Worm (Caenorhabditis elegans): ENCODE measurements around the gene nhr-255.

nhr-255 gene

DNA sequence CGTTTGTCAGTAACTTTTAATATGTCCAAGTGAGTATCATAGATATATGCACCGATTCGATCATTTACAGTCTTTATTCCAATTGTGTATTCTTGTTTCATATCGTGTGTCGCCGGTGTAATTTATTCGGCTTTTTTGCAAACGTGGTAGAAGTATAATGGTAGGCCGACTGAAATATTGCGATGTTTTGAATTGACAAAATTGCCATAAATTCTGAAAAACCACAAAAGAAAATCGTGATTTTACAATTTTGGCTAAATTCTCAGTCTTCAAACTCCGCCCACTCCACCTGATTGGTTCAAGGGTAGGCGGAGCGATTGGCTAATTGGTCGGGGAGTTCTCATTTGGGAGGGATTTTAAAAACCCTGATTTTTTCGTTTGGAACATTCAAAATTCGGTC, 42.2 kb downstream of the nhr-255 start, which contains the start of gene Y7A5A.3:
Gene Y7A5A.3, minus strand, starts transcription at position 101 of the 400 bp plus-strand sequence.
- TF ChIP-seq R02D3.7 (tag; optimal IDR thresholded peaks at IDR 0.05) (no peak), nhr-25 (tag; optimal IDR thresholded peaks at IDR 0.05; ENCODE audit: borderline replicate concordance, insufficient read depth) (no peak), lin-29 (GFP tag; IDR thresholded peaks at IDR 0.05) (no peak), zag-1 (tag; optimal IDR thresholded peaks at IDR 0.05) (no peak), ceh-32 (tag; optimal IDR thresholded peaks at IDR 0.05; ENCODE audit: poor library complexity) (no peak), duxl-1 (tag; optimal IDR thresholded peaks at IDR 0.05; ENCODE audit: poor library complexity) (no peak), arid-1 (GFP tag; conservative IDR thresholded peaks at IDR 0.05) (no peak)

ce11 chrX:15786726-15787125, 44.3 kb downstream of the nhr-255 start, which contains the start of gene Y7A5A.5:
Gene Y7A5A.5, minus strand, starts transcription at chrX:15786826.
- TF ChIP-seq dpl-1 (GFP tag; optimal IDR thresholded peaks at IDR 0.05) (no peak), nhr-10 (tag; optimal IDR thresholded peaks at IDR 0.05) (no peak), lim-7 (GFP tag; IDR thresholded peaks at IDR 0.05) (no peak), unc-62 (GFP tag; optimal IDR thresholded peaks at IDR 0.05 in 1 of 2) (peak in 1 of 2 experiments; percentile 19), unc-62 (tag; optimal IDR thresholded peaks at IDR 0.05) (no peak), lin-29 (GFP tag; IDR thresholded peaks at IDR 0.05) (no peak), madf-5 (GFP tag; IDR thresholded peaks at IDR 0.05) (no peak), set-16 (GFP tag; IDR thresholded peaks at IDR 0.05) (no peak), Y105C5A.15 (GFP tag; IDR thresholded peaks at IDR 0.05) (no peak)
